Fruit fly (Drosophila melanogaster) whole organism, embryonic: ENCODE data around the gene RPA3.

Source experiments
- CG12104 ChIP-seq: fragments of 200-800 bp; sonication (Bioruptor generic); optimal IDR thresholded peaks from 3 replicates; lab custom pipeline; 2016; ENCODE audit warnings: missing biosample characterization, missing genetic modification characterization
- CG13123 ChIP-seq: fragments of 200-800 bp; sonication (Bioruptor generic); optimal IDR thresholded peaks from 2 replicates; lab custom pipeline; 2016; ENCODE audit warnings: missing biosample characterization, missing genetic modification characterization
- CG13624 ChIP-seq: fragments of 200-800 bp; sonication (Bioruptor generic); optimal IDR thresholded peaks from 2 replicates; lab custom pipeline; 2016; ENCODE audit warnings: missing biosample characterization, missing genetic modification characterization
- CG14860 ChIP-seq: fragments of 200-800 bp; sonication (Bioruptor generic); IDR thresholded peaks from 3 replicates; pipeline ENCODE4 v1.3.6; 2022; ENCODE audit warnings: missing biosample characterization, missing genetic modification characterization; ENCODE audit not compliant: partially characterized antibody
- CG15601 ChIP-seq: fragments of 200-800 bp; sonication (Bioruptor generic); optimal IDR thresholded peaks from 3 replicates; lab custom pipeline; 2019; ENCODE audit warnings: missing biosample characterization, mild to moderate bottlenecking, missing genetic modification characterization, moderate library complexity
- CG16815 ChIP-seq: fragments of 200-800 bp; sonication (Bioruptor generic); optimal IDR thresholded peaks from 3 replicates; lab custom pipeline; 2017; ENCODE audit warnings: missing biosample characterization, mild to moderate bottlenecking, missing genetic modification characterization
- CG17912 ChIP-seq: fragments of 200-800 bp; sonication (Bioruptor generic); optimal IDR thresholded peaks from 2 replicates; lab custom pipeline; 2018; ENCODE audit warnings: missing biosample characterization, mild to moderate bottlenecking, missing genetic modification characterization
- CG42726 ChIP-seq: fragments of 200-800 bp; sonication (Bioruptor generic); IDR thresholded peaks from 2 replicates; pipeline ENCODE4 v1.3.6; 2022; ENCODE audit warnings: missing biosample characterization, missing genetic modification characterization; ENCODE audit not compliant: partially characterized antibody
- CG4820 ChIP-seq: fragments of 200-800 bp; sonication (Bioruptor generic); optimal IDR thresholded peaks from 3 replicates; lab custom pipeline; 2016; ENCODE audit warnings: missing biosample characterization, missing genetic modification characterization
- CG6813 ChIP-seq: fragments of 200-800 bp; sonication (Bioruptor generic); optimal IDR thresholded peaks from 2 replicates; lab custom pipeline; 2017; ENCODE audit warnings: missing biosample characterization, missing genetic modification characterization, mild to moderate bottlenecking, moderate library complexity, missing genetic modification reagents
- CG7357 ChIP-seq: fragments of 200-800 bp; sonication (Bioruptor generic); IDR thresholded peaks from 3 replicates; pipeline ENCODE4 v1.3.6; 2022; ENCODE audit warnings: missing biosample characterization, missing genetic modification characterization
- CG7786 ChIP-seq: fragments of 200-800 bp; sonication (Bioruptor generic); optimal IDR thresholded peaks from 2 replicates; lab custom pipeline; 2016; ENCODE audit warnings: missing biosample characterization, missing genetic modification characterization
- CG9609 ChIP-seq: fragments of 200-800 bp; sonication (Bioruptor generic); optimal IDR thresholded peaks from 3 replicates; lab custom pipeline; 2016; ENCODE audit warnings: missing biosample characterization, missing genetic modification characterization
- Dip3 ChIP-seq: fragments of 200-800 bp; sonication (Bioruptor generic); optimal IDR thresholded peaks from 3 replicates; lab custom pipeline; 2016; ENCODE audit warnings: missing biosample characterization, missing genetic modification characterization
- Dp ChIP-seq: fragments of 200-800 bp; sonication (Bioruptor generic); optimal IDR thresholded peaks from 2 replicates; lab custom pipeline; 2018; ENCODE audit warnings: missing biosample characterization, mild to moderate bottlenecking, missing genetic modification characterization, moderate library complexity
- E2f1 ChIP-seq: fragments of 200-800 bp; sonication (Bioruptor generic); IDR thresholded peaks from 2 replicates; pipeline ENCODE4 v1.3.6; 2022; ENCODE audit warnings: missing biosample characterization, missing genetic modification characterization
- Fer1 ChIP-seq: fragments of 200-800 bp; sonication (Bioruptor generic); optimal IDR thresholded peaks from 2 replicates; lab custom pipeline; 2017; ENCODE audit warnings: missing biosample characterization, mild to moderate bottlenecking, missing genetic modification characterization
- Fer3 ChIP-seq: fragments of 200-800 bp; sonication (Bioruptor generic); optimal IDR thresholded peaks from 2 replicates; lab custom pipeline; 2018; ENCODE audit warnings: missing biosample characterization, mild to moderate bottlenecking, missing genetic modification characterization, moderate library complexity
- Hey ChIP-seq: fragments of 200-800 bp; sonication (Bioruptor generic); optimal IDR thresholded peaks from 3 replicates; lab custom pipeline; 2018; ENCODE audit warnings: missing biosample characterization, mild to moderate bottlenecking, missing genetic modification characterization
- Hmr ChIP-seq: fragments of 200-800 bp; sonication (Bioruptor generic); optimal IDR thresholded peaks from 3 replicates; lab custom pipeline; 2017; ENCODE audit warnings: mild to moderate bottlenecking, missing biosample characterization, missing genetic modification reagents, missing genetic modification characterization
- NK7.1 ChIP-seq: fragments of 200-800 bp; sonication (Bioruptor generic); optimal IDR thresholded peaks from 3 replicates; lab custom pipeline; 2016; ENCODE audit warnings: missing biosample characterization, missing genetic modification characterization
- Oaz ChIP-seq: fragments of 200-800 bp; sonication (Bioruptor generic); IDR thresholded peaks from 2 replicates; pipeline ENCODE4 v1.3.6; 2022; ENCODE audit warnings: missing biosample characterization, missing genetic modification characterization
- Opbp ChIP-seq: fragments of 200-800 bp; sonication (Bioruptor generic); IDR thresholded peaks from 3 replicates; pipeline ENCODE4 v1.3.6; 2022; ENCODE audit warnings: missing biosample characterization, missing genetic modification characterization; ENCODE audit not compliant: partially characterized antibody
- Optix ChIP-seq: fragments of 200-800 bp; sonication (Bioruptor generic); IDR thresholded peaks from 3 replicates; pipeline ENCODE4 v1.3.6; 2022; ENCODE audit warnings: missing biosample characterization, missing genetic modification characterization
- Sry-β ChIP-seq: fragments of 200-800 bp; sonication (Bioruptor generic); optimal IDR thresholded peaks from 2 replicates; lab custom pipeline; 2018; ENCODE audit warnings: missing biosample characterization, mild to moderate bottlenecking, missing genetic modification characterization, moderate library complexity
- ase ChIP-seq: fragments of 200-800 bp; sonication (Bioruptor generic); IDR thresholded peaks from 3 replicates; pipeline ENCODE4 v1.3.6; 2022; ENCODE audit warnings: missing biosample characterization, missing genetic modification characterization
- bab2 ChIP-seq: fragments of 200-800 bp; sonication (Bioruptor generic); optimal IDR thresholded peaks from 2 replicates; lab custom pipeline; 2016; ENCODE audit warnings: missing biosample characterization, missing genetic modification characterization
- bcd ChIP-seq: fragments of 200-800 bp; sonication (Bioruptor generic); optimal IDR thresholded peaks from 2 replicates; lab custom pipeline; 2017; ENCODE audit warnings: missing biosample characterization, mild to moderate bottlenecking, missing genetic modification characterization
- bigmax ChIP-seq: fragments of 200-800 bp; sonication (Bioruptor generic); optimal IDR thresholded peaks from 2 replicates; lab custom pipeline; 2018; ENCODE audit warnings: missing biosample characterization, mild to moderate bottlenecking, missing genetic modification characterization
- btn ChIP-seq: fragments of 200-800 bp; sonication (Bioruptor generic); optimal IDR thresholded peaks from 2 replicates; lab custom pipeline; 2016; ENCODE audit warnings: missing biosample characterization, missing genetic modification characterization
- cas ChIP-seq: fragments of 200-800 bp; sonication (Bioruptor generic); IDR thresholded peaks from 2 replicates; pipeline ENCODE4 v1.3.6; 2022; ENCODE audit warnings: missing biosample characterization, missing genetic modification characterization
- chm ChIP-seq: fragments of 200-800 bp; sonication (Bioruptor generic); IDR thresholded peaks from 2 replicates; pipeline ENCODE4 v1.3.6; 2022; ENCODE audit warnings: missing biosample characterization, missing genetic modification characterization
- chn ChIP-seq: fragments of 200-800 bp; sonication (Bioruptor generic); optimal IDR thresholded peaks from 2 replicates; lab custom pipeline; 2016; ENCODE audit warnings: missing biosample characterization, missing genetic modification characterization
- dysf ChIP-seq: fragments of 200-800 bp; sonication (Bioruptor generic); IDR thresholded peaks from 3 replicates; pipeline ENCODE4 v1.3.6; 2022; ENCODE audit warnings: missing biosample characterization, missing genetic modification characterization
- esg ChIP-seq: fragments of 200-800 bp; sonication (Bioruptor generic); conservative IDR thresholded peaks from 2 replicates; pipeline ENCODE4 v1.3.6; 2022; ENCODE audit warnings: missing biosample characterization, missing genetic modification characterization
- fd102C ChIP-seq: fragments of 200-800 bp; sonication (Bioruptor generic); optimal IDR thresholded peaks from 2 replicates; lab custom pipeline; 2018; ENCODE audit warnings: missing biosample characterization, mild to moderate bottlenecking, missing genetic modification characterization, moderate library complexity
- her ChIP-seq: fragments of 200-800 bp; sonication (Bioruptor generic); optimal IDR thresholded peaks from 2 replicates; lab custom pipeline; 2016; ENCODE audit warnings: missing biosample characterization, missing genetic modification characterization
- hkb ChIP-seq, 2 experiments: fragments of 200-800 bp in 1 of 2; fragments of >200 bp in 1 of 2; sonication (Bioruptor generic) in 1 of 2; IDR thresholded peaks in 1 of 2; optimal IDR thresholded peaks in 1 of 2; 2 replicates each; pipeline versions ENCODE4 v1.3.6 to Lab custom; 2017 to 2022; ENCODE audit warnings: missing biosample characterization in 1 of 2, missing genetic modification characterization in 1 of 2
- lola ChIP-seq, 3 experiments: fragments of >200 bp in 2 of 3; fragments of 200-800 bp in 1 of 3; sonication (Bioruptor generic) in 1 of 3; optimal IDR thresholded peaks; 2 replicates each; lab custom pipeline; 2017 to 2019; ENCODE audit warnings: missing biosample characterization in 3 of 3, missing genetic modification characterization in 3 of 3, mild to moderate bottlenecking in 1 of 3, moderate library complexity in 1 of 3
- odd ChIP-seq: fragments of 200-800 bp; sonication (Bioruptor generic); optimal IDR thresholded peaks from 2 replicates; lab custom pipeline; 2017; ENCODE audit warnings: missing biosample characterization, mild to moderate bottlenecking, missing genetic modification characterization
- pb ChIP-seq: fragments of 200-800 bp; sonication (Bioruptor generic); optimal IDR thresholded peaks from 3 replicates; lab custom pipeline; 2016; ENCODE audit warnings: missing biosample characterization, missing genetic modification characterization
- run ChIP-seq: fragments of 200-800 bp; sonication (Bioruptor generic); optimal IDR thresholded peaks from 3 replicates; lab custom pipeline; 2018; ENCODE audit warnings: missing biosample characterization, mild to moderate bottlenecking, missing genetic modification characterization
- sc ChIP-seq, 3 experiments: fragments of >200 bp in 2 of 3; fragments of 200-800 bp in 1 of 3; sonication (Bioruptor generic) in 1 of 3; optimal IDR thresholded peaks; 2 replicates in 2 of 3; 3 replicates in 1 of 3; lab custom pipeline; 2017; ENCODE audit warnings: mild to moderate bottlenecking in 1 of 3, missing biosample characterization in 1 of 3, missing genetic modification characterization in 1 of 3, missing genetic modification reagents in 1 of 3
- sens-2 ChIP-seq: fragments of 200-800 bp; sonication (Bioruptor generic); IDR thresholded peaks from 2 replicates; pipeline ENCODE4 v1.3.6; 2022; ENCODE audit warnings: missing biosample characterization, missing genetic modification characterization
- seq ChIP-seq: fragments of 200-800 bp; sonication (Bioruptor generic); IDR thresholded peaks from 2 replicates; pipeline ENCODE4 v1.3.6; 2022; ENCODE audit warnings: missing biosample characterization, missing genetic modification characterization
- shn ChIP-seq: fragments of 200-800 bp; sonication (Bioruptor generic); optimal IDR thresholded peaks from 3 replicates; lab custom pipeline; 2016; ENCODE audit warnings: missing biosample characterization, missing genetic modification characterization
- stc ChIP-seq: fragments of 200-800 bp; sonication (Bioruptor generic); IDR thresholded peaks from 2 replicates; pipeline ENCODE4 v1.3.6; 2022; ENCODE audit warnings: missing biosample characterization, missing genetic modification characterization
- wor ChIP-seq: fragments of 200-800 bp; sonication (Bioruptor generic); IDR thresholded peaks from 2 replicates; pipeline ENCODE4 v1.3.6; 2022; ENCODE audit warnings: missing biosample characterization, missing genetic modification characterization
- z ChIP-seq: fragments of 200-800 bp; sonication (Bioruptor generic); IDR thresholded peaks from 3 replicates; pipeline ENCODE4 v1.3.6; 2022; ENCODE audit warnings: missing biosample characterization, missing genetic modification characterization

The RPA3 gene

dm6 chrX:11621866-11622648, 6.4 kb upstream of the RPA3 start, which contains the start of gene Ptp10D (continued):
- TF ChIP-seq Dp (GFP tag; lab: Kevin White, UChicago) = peak; percentile 74
- TF ChIP-seq CG15601 = no peak
- TF ChIP-seq cas (GFP tag; lab: Robert Waterston, UW) = no peak
- TF ChIP-seq z (GFP tag; lab: Robert Waterston, UW) = no peak
- no peak for TF ChIP-seq bcd (GFP tag; lab: Kevin White, UChicago)
- peak; percentile 30 for TF ChIP-seq Fer1
- TF ChIP-seq CG13624 (GFP tag; lab: Kevin White, UChicago) = no peak
- TF ChIP-seq Optix = no peak
- TF ChIP-seq fd102C (GFP tag; lab: Kevin White, UChicago) = no peak
- TF ChIP-seq wor = no peak
- TF ChIP-seq CG6813 (GFP tag; lab: Kevin White, UChicago) = peak; percentile 14
- no peak for TF ChIP-seq CG16815 (GFP tag; lab: Kevin White, UChicago)
- TF ChIP-seq bigmax (GFP tag; lab: Kevin White, UChicago) = no peak
- no peak for TF ChIP-seq hkb (optimal IDR thresholded peaks at IDR 0.05; lab: Kevin White, UChicago)
- TF ChIP-seq hkb (GFP tag; IDR thresholded peaks at IDR 0.05; lab: Robert Waterston, UW) = no peak
- TF ChIP-seq seq = no peak
- TF ChIP-seq stc (GFP tag; lab: Robert Waterston, UW) = no peak
- TF ChIP-seq CG14860 (GFP tag; lab: Robert Waterston, UW) = peak; percentile 77
- TF ChIP-seq chn (GFP tag; lab: Kevin White, UChicago) = no peak
- no peak for TF ChIP-seq sc (optimal IDR thresholded peaks at IDR 0.05; lab: Kevin White, UChicago)
- TF ChIP-seq sc (GFP tag; optimal IDR thresholded peaks at IDR 0.05; lab: Kevin White, UChicago) = no peak
- TF ChIP-seq run = no peak
- TF ChIP-seq E2f1 (GFP tag; lab: Robert Waterston, UW) = no peak
- no peak for TF ChIP-seq Hey (tag; lab: Kevin White, UChicago)
- TF ChIP-seq Opbp (GFP tag; lab: Robert Waterston, UW) = peak; percentile 94
- no peak for TF ChIP-seq bab2 (GFP tag; lab: Kevin White, UChicago)
- peak; percentile 94 for TF ChIP-seq CG42726 (GFP tag; lab: Robert Waterston, UW)
- peak; percentile 45 for TF ChIP-seq her (GFP tag; lab: Kevin White, UChicago)
- TF ChIP-seq chm (GFP tag; lab: Robert Waterston, UW) = peak; percentile 73
- no peak for TF ChIP-seq NK7.1 (GFP tag; lab: Kevin White, UChicago)
- TF ChIP-seq CG4820 (GFP tag; lab: Kevin White, UChicago) = no peak
- no peak for TF ChIP-seq lola (GFP tag; optimal IDR thresholded peaks at IDR 0.05; lab: Kevin White, UChicago)
- no peak for TF ChIP-seq CG13123
- no peak for TF ChIP-seq pb (GFP tag; lab: Kevin White, UChicago)
- TF ChIP-seq CG12104 (GFP tag; lab: Kevin White, UChicago) = no peak
- no peak for TF ChIP-seq CG9609 (GFP tag; lab: Kevin White, UChicago)
- no peak for TF ChIP-seq CG7786 (GFP tag; lab: Kevin White, UChicago)
- TF ChIP-seq dysf (GFP tag; lab: Robert Waterston, UW) = no peak
- TF ChIP-seq sens-2 (GFP tag; lab: Robert Waterston, UW) = no peak
- TF ChIP-seq Dip3 (GFP tag; lab: Kevin White, UChicago) = no peak
- no peak for TF ChIP-seq Fer3 (tag; lab: Kevin White, UChicago)
- no peak for TF ChIP-seq esg (GFP tag; lab: Robert Waterston, UW)
- TF ChIP-seq ase (GFP tag; lab: Robert Waterston, UW) = no peak
- no peak for TF ChIP-seq shn (GFP tag; lab: Kevin White, UChicago)
- no peak for TF ChIP-seq btn (GFP tag; lab: Kevin White, UChicago)
- TF ChIP-seq CG17912 = no peak
- no peak for TF ChIP-seq Oaz (GFP tag; lab: Robert Waterston, UW)
- no peak for TF ChIP-seq Sry-β (GFP tag; lab: Kevin White, UChicago)
- no peak for TF ChIP-seq odd (GFP tag; lab: Kevin White, UChicago)
- TF ChIP-seq Hmr = peak; percentile 47
- TF ChIP-seq CG7357 = no peak
